Fruit fly (Drosophila melanogaster): ENCODE data around the gene Anp.

Anp gene

dm6 chr3R:30203104-30203986 lies 6.4 kb upstream of the Anp start (continued):
- peak; percentile 73 for TF ChIP-seq sqz (GFP tag; optimal IDR thresholded peaks at IDR 0.05)
- TF ChIP-seq D (optimal IDR thresholded peaks at IDR 0.05): no peak
- peak; percentile 97 for TF ChIP-seq D (GFP tag; optimal IDR thresholded peaks at IDR 0.05)
- peak; percentile 86 for TF ChIP-seq gce (GFP tag; IDR thresholded peaks at IDR 0.05)
- TF ChIP-seq nau (GFP tag; optimal IDR thresholded peaks at IDR 0.05): peak; percentile 97
- TF ChIP-seq trem (tag; optimal IDR thresholded peaks at IDR 0.05): peak; percentile 92
- TF ChIP-seq CG12236 (GFP tag; optimal IDR thresholded peaks at IDR 0.05): peak; percentile 82
- peak; percentile 88 for TF ChIP-seq CG12744 (GFP tag; optimal IDR thresholded peaks at IDR 0.05)
- peak; percentile 95 for TF ChIP-seq Asciz (GFP tag; optimal IDR thresholded peaks at IDR 0.05)
- peak; percentile 99 for TF ChIP-seq Antp (GFP tag; optimal IDR thresholded peaks at IDR 0.05)
- no peak for TF ChIP-seq bigmax (GFP tag; optimal IDR thresholded peaks at IDR 0.05)
- TF ChIP-seq Scr (GFP tag; IDR thresholded peaks at IDR 0.05; ENCODE audit: partially characterized antibody): 0 out of 2 replicates have a peak, but pooled peaks have one; percentile 24
- TF ChIP-seq Abd-B (GFP tag; optimal IDR thresholded peaks at IDR 0.05): peak; percentile 97
- TF ChIP-seq unpg (GFP tag; optimal IDR thresholded peaks at IDR 0.05): peak; percentile 93
- peak; percentile 99 for TF ChIP-seq pb (GFP tag; optimal IDR thresholded peaks at IDR 0.05)
- peak; percentile 76 for TF ChIP-seq ash1 (GFP tag; optimal IDR thresholded peaks at IDR 0.05)
- TF ChIP-seq Lim3 (GFP tag; IDR thresholded peaks at IDR 0.05): peak; percentile 95
- peak; percentile 99 for TF ChIP-seq ind (GFP tag; optimal IDR thresholded peaks at IDR 0.05)
- peak; percentile 88 for TF ChIP-seq CkIIα-i1 (GFP tag; IDR thresholded peaks at IDR 0.05)
- peak; percentile 81 for TF ChIP-seq Bdp1 (GFP tag; optimal IDR thresholded peaks at IDR 0.05)
- no peak for TF ChIP-seq usp (GFP tag; optimal IDR thresholded peaks at IDR 0.05)
- TF ChIP-seq CG14710 (tag; optimal IDR thresholded peaks at IDR 0.05): peak; percentile 95
- peak; percentile 89 for TF ChIP-seq CG17186 (GFP tag; optimal IDR thresholded peaks at IDR 0.05)
- TF ChIP-seq CHES-1-like (GFP tag; optimal IDR thresholded peaks at IDR 0.05): peak; percentile 96
- TF ChIP-seq CG18011 (GFP tag; optimal IDR thresholded peaks at IDR 0.05): peak; percentile 69
- TF ChIP-seq CG2116 (GFP tag; optimal IDR thresholded peaks at IDR 0.05): peak; percentile 62
- peak; percentile 96 for TF ChIP-seq CG3838 (GFP tag; optimal IDR thresholded peaks at IDR 0.05)
- TF ChIP-seq CG6254 (GFP tag; optimal IDR thresholded peaks at IDR 0.05): peak; percentile 95
- TF ChIP-seq grn (GFP tag; optimal IDR thresholded peaks at IDR 0.05): peak; percentile 78
- peak; percentile 88 for TF ChIP-seq CG31224 (GFP tag; IDR thresholded peaks at IDR 0.05)
- TF ChIP-seq Dad (GFP tag; optimal IDR thresholded peaks at IDR 0.05): peak; percentile 97
- peak; percentile 93 for TF ChIP-seq jing (GFP tag; optimal IDR thresholded peaks at IDR 0.05)
- peak; percentile 96 for TF ChIP-seq Fer3 (tag; optimal IDR thresholded peaks at IDR 0.05)
- TF ChIP-seq unc-4 (GFP tag; IDR thresholded peaks at IDR 0.05; ENCODE audit: partially characterized antibody): 0 out of 2 replicates have a peak, but pooled peaks have one; percentile 3
- peak; percentile 83 for TF ChIP-seq CG4617 (GFP tag; optimal IDR thresholded peaks at IDR 0.05; ENCODE audit: borderline replicate concordance)
- TF ChIP-seq chinmo (GFP tag; IDR thresholded peaks at IDR 0.05; ENCODE audit: partially characterized antibody): peak; percentile 94
- TF ChIP-seq knrl (GFP tag; IDR thresholded peaks at IDR 0.05; ENCODE audit: partially characterized antibody): no peak
- peak; percentile 83 for TF ChIP-seq Usf (GFP tag; optimal IDR thresholded peaks at IDR 0.05)
- TF ChIP-seq crc (GFP tag; optimal IDR thresholded peaks at IDR 0.05): peak; percentile 95
- peak; percentile 93 for TF ChIP-seq CG6854 (GFP tag; optimal IDR thresholded peaks at IDR 0.05)
- peak; percentile 92 for TF ChIP-seq maf-S (GFP tag; optimal IDR thresholded peaks at IDR 0.05)
- TF ChIP-seq CG18476 (GFP tag; optimal IDR thresholded peaks at IDR 0.05): peak; percentile 96
- peak; percentile 99 for TF ChIP-seq Adf1 (GFP tag; IDR thresholded peaks at IDR 0.05)
- peak; percentile 80 for TF ChIP-seq CG3163 (GFP tag; optimal IDR thresholded peaks at IDR 0.05)
- no peak for TF ChIP-seq CG14860 (GFP tag; IDR thresholded peaks at IDR 0.05; ENCODE audit: partially characterized antibody)
- TF ChIP-seq HLH3B (GFP tag; IDR thresholded peaks at IDR 0.05): peak; percentile 97
- peak in 1 of 2 experiments; percentile 96 for TF ChIP-seq Hr78 (GFP tag; optimal IDR thresholded peaks at IDR 0.05)
- TF ChIP-seq al (GFP tag; IDR thresholded peaks at IDR 0.05): peak; percentile 90
